Fruit fly (Drosophila melanogaster): ENCODE results near the gene CG14218.

CG14218 gene

dm6 chrX:19579648-19580301 is 2.0 kb downstream of the CG14218 start, which contains the start of gene Tao (continued):
- no peak for TF ChIP-seq shn (GFP tag; optimal IDR thresholded peaks at IDR 0.05)
- peak; percentile 41; the same call in 2 of the 3 replicates for TF ChIP-seq row (GFP tag; IDR thresholded peaks at IDR 0.05)
- TF ChIP-seq CG31388 (GFP tag; optimal IDR thresholded peaks at IDR 0.05) = no peak
- TF ChIP-seq CG8388 (GFP tag; optimal IDR thresholded peaks at IDR 0.05) = no peak
- no peak for TF ChIP-seq maf-S (GFP tag; optimal IDR thresholded peaks at IDR 0.05)
- no peak for TF ChIP-seq Med (GFP tag)
- no peak for TF ChIP-seq CG4328 (GFP tag; optimal IDR thresholded peaks at IDR 0.05)
- no peak for TF ChIP-seq CG30431 (GFP tag; optimal IDR thresholded peaks at IDR 0.05)
- no peak for TF ChIP-seq Drgx (GFP tag; IDR thresholded peaks at IDR 0.05)
- TF ChIP-seq Xrp1 (GFP tag; IDR thresholded peaks at IDR 0.05) = no peak
- TF ChIP-seq CG2875 (GFP tag; optimal IDR thresholded peaks at IDR 0.05) = no peak
- TF ChIP-seq CG31224 (GFP tag; IDR thresholded peaks at IDR 0.05) = no peak
- TF ChIP-seq CG12744 (GFP tag; optimal IDR thresholded peaks at IDR 0.05) = no peak
- TF ChIP-seq tgo (GFP tag; IDR thresholded peaks at IDR 0.05) = no peak
- no peak for TF ChIP-seq sr (GFP tag; IDR thresholded peaks at IDR 0.05)
- no peak for TF ChIP-seq MTF-1 (GFP tag; optimal IDR thresholded peaks at IDR 0.05; ENCODE audit: borderline replicate concordance)
- TF ChIP-seq stc (GFP tag; IDR thresholded peaks at IDR 0.05) = no peak
- TF ChIP-seq bcd (GFP tag; optimal IDR thresholded peaks at IDR 0.05) = no peak
- no peak for TF ChIP-seq CG17802 (tag; optimal IDR thresholded peaks at IDR 0.05)
- TF ChIP-seq stwl (tag; optimal IDR thresholded peaks at IDR 0.05) = no peak
- TF ChIP-seq pum (GFP tag; optimal IDR thresholded peaks at IDR 0.05) = no peak
- no peak for TF ChIP-seq Asciz (GFP tag; optimal IDR thresholded peaks at IDR 0.05)
- peak; percentile 17 for TF ChIP-seq CG13775 (GFP tag; optimal IDR thresholded peaks at IDR 0.05)
- no peak for TF ChIP-seq br (optimal IDR thresholded peaks at IDR 0.05)
- no peak for TF ChIP-seq CG11456 (GFP tag; IDR thresholded peaks at IDR 0.05)
- no peak for TF ChIP-seq Neu2 (GFP tag; optimal IDR thresholded peaks at IDR 0.05; ENCODE audit: borderline replicate concordance)
- TF ChIP-seq nerfin-1 (tag; optimal IDR thresholded peaks at IDR 0.05) = no peak
- no peak for TF ChIP-seq Hand (GFP tag; optimal IDR thresholded peaks at IDR 0.05)
- TF ChIP-seq CG5245 (GFP tag; optimal IDR thresholded peaks at IDR 0.05) = no peak
- TF ChIP-seq ase (GFP tag; IDR thresholded peaks at IDR 0.05) = no peak
- no peak for TF ChIP-seq Mes4 (GFP tag; optimal IDR thresholded peaks at IDR 0.05)
- TF ChIP-seq CG3995 (GFP tag; optimal IDR thresholded peaks at IDR 0.05) = peak; percentile 78
- TF ChIP-seq HmgD (GFP tag; optimal IDR thresholded peaks at IDR 0.05) = no peak
- no peak for TF ChIP-seq gem (tag; optimal IDR thresholded peaks at IDR 0.05)
- no peak for TF ChIP-seq CG8478 (optimal IDR thresholded peaks at IDR 0.05)
- no peak for TF ChIP-seq CG6175 (GFP tag; IDR thresholded peaks at IDR 0.05)
- TF ChIP-seq Jarid2 (GFP tag; optimal IDR thresholded peaks at IDR 0.05) = no peak
- TF ChIP-seq NfI (GFP tag; optimal IDR thresholded peaks at IDR 0.05) = no peak
- TF ChIP-seq CG7963 (GFP tag; IDR thresholded peaks at IDR 0.05; ENCODE audit: partially characterized antibody) = peak; percentile 57
- TF ChIP-seq psq (GFP tag; optimal IDR thresholded peaks at IDR 0.05) = no peak
- TF ChIP-seq Aef1 (GFP tag; IDR thresholded peaks at IDR 0.05) = no peak
- no peak for TF ChIP-seq odd (GFP tag; optimal IDR thresholded peaks at IDR 0.05)
- TF ChIP-seq hkb (optimal IDR thresholded peaks at IDR 0.05) = no peak
- no peak for TF ChIP-seq hkb (GFP tag; IDR thresholded peaks at IDR 0.05)
- TF ChIP-seq CG1024 (GFP tag; IDR thresholded peaks at IDR 0.05) = no peak
- TF ChIP-seq Eip74EF (GFP tag; optimal IDR thresholded peaks at IDR 0.05) = no peak
- TF ChIP-seq unpg (GFP tag; optimal IDR thresholded peaks at IDR 0.05) = no peak
- no peak for TF ChIP-seq kah (GFP tag; optimal IDR thresholded peaks at IDR 0.05)
- TF ChIP-seq CkIIα-i1 (GFP tag; IDR thresholded peaks at IDR 0.05) = no peak
- no peak for TF ChIP-seq tap (tag; optimal IDR thresholded peaks at IDR 0.05)
- no peak for TF ChIP-seq CG9932 (GFP tag; IDR thresholded peaks at IDR 0.05)
- no peak for TF ChIP-seq Sox100B (GFP tag; optimal IDR thresholded peaks at IDR 0.05)

Data from whole organism, embryonic.